Fruit fly (Drosophila melanogaster) whole organism: ENCODE measurements around the gene SCOT.

Source experiments
- Dll ChIP-seq: fragments of >200 bp; optimal IDR thresholded peaks from 2 replicates; lab custom pipeline; 2017
- EcR ChIP-seq, 2 experiments: fragments of >200 bp; optimal IDR thresholded peaks; 2 replicates each; lab custom pipeline; 2017; ENCODE audit warnings: missing biosample characterization in 2 of 2, missing genetic modification characterization in 2 of 2, missing genetic modification reagents in 2 of 2
- pan ChIP-seq: fragments of >200 bp; optimal IDR thresholded peaks from 2 replicates; lab custom pipeline; 2017
- psq ChIP-seq: fragments of >200 bp; optimal IDR thresholded peaks from 2 replicates; lab custom pipeline; 2017

- TF ChIP-seq Dll (no peak), EcR (GFP tag; optimal IDR thresholded peaks at IDR 0.05; lab: Kevin White, UChicago) (no peak), psq (lab: Kevin White, UChicago) (no peak), pan (lab: Kevin White, UChicago) (no peak)
These were observed 46.3 kb upstream of the SCOT start for dm6 chr3L:1916617-1917016.
